Worm (Caenorhabditis elegans) whole organism, L1 larva: Measurements from ENCODE around the gene metl-9.

Source experiments
- C04F5.9 ChIP-seq: sonication (generic microtip); optimal IDR thresholded peaks from 2 replicates; lab custom pipeline; 2016; ENCODE audit warnings: missing genetic modification characterization, missing compliant biosample characterization
- C34B4.2 ChIP-seq: sonication (generic microtip); optimal IDR thresholded peaks from 2 replicates; lab custom pipeline; 2017; ENCODE audit warnings: mild to moderate bottlenecking, missing genetic modification characterization, missing compliant biosample characterization
- aha-1 ChIP-seq: fragments of 150-350 bp; optimal IDR thresholded peaks from 2 replicates; lab custom pipeline; 2014; ENCODE audit warnings: missing biosample characterization, missing genetic modification characterization
- alr-1 ChIP-seq: fragments of 200-800 bp; sonication (Bioruptor generic); optimal IDR thresholded peaks from 2 replicates; lab custom pipeline; 2018; ENCODE audit warnings: borderline replicate concordance, mild to moderate bottlenecking, missing genetic modification characterization, missing compliant biosample characterization
- aly-2 ChIP-seq: fragments of 150-350 bp; optimal IDR thresholded peaks from 2 replicates; lab custom pipeline; 2014; ENCODE audit warnings: missing biosample characterization, missing genetic modification characterization
- ama-1 ChIP-seq: fragments of 150-350 bp; optimal IDR thresholded peaks from 2 replicates; lab custom pipeline; 2014
- blmp-1 ChIP-seq: fragments of 150-350 bp; optimal IDR thresholded peaks from 2 replicates; lab custom pipeline; 2014; ENCODE audit warnings: missing biosample characterization, missing genetic modification characterization
- ceh-63 ChIP-seq: fragments of 200-800 bp; sonication (Bioruptor generic); optimal IDR thresholded peaks from 2 replicates; lab custom pipeline; 2018; ENCODE audit warnings: mild to moderate bottlenecking, missing genetic modification characterization, missing compliant biosample characterization
- ceh-8 ChIP-seq: fragments of 200-800 bp; sonication (Bioruptor generic); optimal IDR thresholded peaks from 2 replicates; lab custom pipeline; 2018; ENCODE audit warnings: mild to moderate bottlenecking, missing genetic modification characterization, moderate library complexity, missing compliant biosample characterization
- ceh-88 ChIP-seq: fragments of 200-800 bp; sonication (Bioruptor generic); IDR thresholded peaks from 2 replicates; pipeline ENCODE4 v1.3.6; 2022; ENCODE audit warnings: missing genetic modification characterization, missing compliant biosample characterization
- ceh-90 ChIP-seq: sonication (generic microtip); optimal IDR thresholded peaks from 2 replicates; lab custom pipeline; 2016; ENCODE audit warnings: missing genetic modification characterization, missing compliant biosample characterization
- ces-1 ChIP-seq: fragments of 150-350 bp; optimal IDR thresholded peaks from 2 replicates; lab custom pipeline; 2014; ENCODE audit warnings: missing biosample characterization, missing genetic modification reagents, missing genetic modification characterization
- dpl-1 ChIP-seq, 3 experiments: fragments of 150-350 bp in 2 of 3; sonication (generic microtip) in 1 of 3; optimal IDR thresholded peaks; 2 replicates each; lab custom pipeline; 2014 to 2017; ENCODE audit warnings: missing biosample characterization in 3 of 3, missing genetic modification characterization in 3 of 3, missing genetic modification reagents in 3 of 3
- dsc-1 ChIP-seq: sonication (generic microtip); optimal IDR thresholded peaks from 2 replicates; lab custom pipeline; 2016; ENCODE audit warnings: mild to moderate bottlenecking, missing genetic modification characterization, missing compliant biosample characterization
- efl-1 ChIP-seq, 4 experiments: fragments of 150-350 bp; optimal IDR thresholded peaks in 3 of 4; peaks in 1 of 4; 1 replicate in 1 of 4; 2 replicates in 3 of 4; lab custom pipeline; 2014; ENCODE audit warnings: missing biosample characterization in 2 of 4, missing genetic modification characterization in 2 of 4, missing genetic modification reagents in 2 of 4
- efl-3 ChIP-seq: fragments of 200-800 bp; sonication (Bioruptor generic); optimal IDR thresholded peaks from 2 replicates; lab custom pipeline; 2018; ENCODE audit warnings: mild to moderate bottlenecking, missing genetic modification characterization, missing compliant biosample characterization
- egl-27 ChIP-seq, 2 experiments: fragments of 150-350 bp in 1 of 2; sonication (generic microtip); optimal IDR thresholded peaks; 3 replicates each; lab custom pipeline; 2017 to 2018; ENCODE audit warnings: missing biosample characterization in 2 of 2, missing genetic modification characterization in 2 of 2, missing genetic modification reagents in 2 of 2
- elt-2 ChIP-seq: sonication (generic microtip); optimal IDR thresholded peaks from 2 replicates; lab custom pipeline; 2016; ENCODE audit warnings: missing genetic modification characterization, mild to moderate bottlenecking, inconsistent platforms, missing compliant biosample characterization, missing genetic modification reagents
- elt-3 ChIP-seq, 6 experiments: fragments of 150-350 bp in 1 of 6; sonication (generic microtip); optimal IDR thresholded peaks; 2 replicates each; lab custom pipeline; 2017 to 2018; ENCODE audit warnings: missing biosample characterization in 6 of 6, missing genetic modification characterization in 6 of 6, inconsistent platforms in 1 of 6
- fkh-10 ChIP-seq: sonication (generic microtip); optimal IDR thresholded peaks from 2 replicates; lab custom pipeline; 2017; ENCODE audit warnings: missing biosample characterization, missing genetic modification reagents, missing genetic modification characterization
- fkh-4 ChIP-seq: sonication (generic microtip); optimal IDR thresholded peaks from 2 replicates; lab custom pipeline; 2016; ENCODE audit warnings: missing compliant biosample characterization, missing genetic modification characterization, borderline replicate concordance
- fos-1 ChIP-seq: fragments of 150-350 bp; optimal IDR thresholded peaks from 2 replicates; lab custom pipeline; 2014; ENCODE audit warnings: missing biosample characterization, missing genetic modification characterization
- hlh-17 ChIP-seq: fragments of 200-800 bp; sonication (Bioruptor generic); optimal IDR thresholded peaks from 2 replicates; lab custom pipeline; 2018; ENCODE audit warnings: missing genetic modification characterization, mild to moderate bottlenecking, missing compliant biosample characterization, moderate library complexity, borderline replicate concordance
- irx-1 ChIP-seq: sonication (generic microtip); optimal IDR thresholded peaks from 2 replicates; lab custom pipeline; 2016; ENCODE audit warnings: missing genetic modification characterization, missing compliant biosample characterization
- isw-1 ChIP-seq: fragments of 200-800 bp; sonication (Bioruptor generic); IDR thresholded peaks from 2 replicates; pipeline ENCODE4 v1.3.6; 2022; ENCODE audit warnings: missing genetic modification characterization, missing compliant biosample characterization
- jun-1 ChIP-seq: fragments of 150-350 bp; optimal IDR thresholded peaks from 2 replicates; lab custom pipeline; 2014; ENCODE audit warnings: missing biosample characterization, missing genetic modification reagents, missing genetic modification characterization
- lin-14 ChIP-seq: fragments of 200-800 bp; sonication (Bioruptor generic); optimal IDR thresholded peaks from 2 replicates; lab custom pipeline; 2018; ENCODE audit warnings: mild to moderate bottlenecking, missing genetic modification characterization, moderate library complexity, missing compliant biosample characterization
- lin-35 ChIP-seq, 2 experiments: fragments of 150-350 bp; optimal IDR thresholded peaks; 2 replicates each; lab custom pipeline; 2014; ENCODE audit warnings: missing biosample characterization in 2 of 2, missing genetic modification characterization in 2 of 2, missing genetic modification reagents in 2 of 2
- lsy-2 ChIP-seq, 2 experiments: fragments of 150-350 bp; optimal IDR thresholded peaks; 2 replicates each; lab custom pipeline; 2014; ENCODE audit warnings: missing biosample characterization in 2 of 2, missing genetic modification characterization in 2 of 2
- mab-9 ChIP-seq: fragments of 200-800 bp; sonication (Bioruptor generic); IDR thresholded peaks from 2 replicates; pipeline ENCODE4 v1.3.6; 2022; ENCODE audit warnings: missing genetic modification reagents, missing genetic modification characterization, missing compliant biosample characterization
- mep-1 ChIP-seq: fragments of 150-350 bp; optimal IDR thresholded peaks from 2 replicates; lab custom pipeline; 2014; ENCODE audit warnings: missing biosample characterization, missing genetic modification characterization
- nhr-12 ChIP-seq: sonication (generic microtip); optimal IDR thresholded peaks from 2 replicates; lab custom pipeline; 2017; ENCODE audit warnings: missing biosample characterization, missing genetic modification characterization
- nhr-19 ChIP-seq: fragments of 200-800 bp; sonication (Bioruptor generic); conservative IDR thresholded peaks from 2 replicates; pipeline ENCODE4 v1.3.6; 2022; ENCODE audit warnings: missing genetic modification characterization, missing compliant biosample characterization
- nhr-20 ChIP-seq: sonication (generic microtip); optimal IDR thresholded peaks from 2 replicates; lab custom pipeline; 2016; ENCODE audit warnings: mild to moderate bottlenecking, missing genetic modification characterization, missing compliant biosample characterization
- nhr-71 ChIP-seq: sonication (generic microtip); optimal IDR thresholded peaks from 2 replicates; lab custom pipeline; 2016; ENCODE audit warnings: mild to moderate bottlenecking, missing genetic modification characterization, moderate library complexity, missing compliant biosample characterization
- nhr-77 ChIP-seq: fragments of 150-350 bp; optimal IDR thresholded peaks from 2 replicates; lab custom pipeline; 2014; ENCODE audit warnings: missing biosample characterization, missing genetic modification characterization
- nhr-84 ChIP-seq: sonication (generic microtip); optimal IDR thresholded peaks from 2 replicates; lab custom pipeline; 2017; ENCODE audit warnings: missing biosample characterization, missing genetic modification characterization
- nhr-85 ChIP-seq: sonication (generic microtip); peaks from one replicate; lab custom pipeline; 2016; ENCODE audit warnings: missing genetic modification characterization, inconsistent platforms, missing compliant biosample characterization
- nhr-90 ChIP-seq: sonication (generic microtip); optimal IDR thresholded peaks from 2 replicates; lab custom pipeline; 2016; ENCODE audit warnings: mild to moderate bottlenecking, missing genetic modification characterization, missing compliant biosample characterization; ENCODE audit not compliant: poor library complexity
- pag-3 ChIP-seq: sonication (generic microtip); optimal IDR thresholded peaks from 2 replicates; lab custom pipeline; 2017; ENCODE audit warnings: missing genetic modification characterization, mild to moderate bottlenecking, missing compliant biosample characterization, antibody characterized with exemption, borderline replicate concordance; ENCODE audit not compliant: insufficient read depth
- pax-3 ChIP-seq: fragments of 200-800 bp; sonication (Bioruptor generic); optimal IDR thresholded peaks from 2 replicates; lab custom pipeline; 2018; ENCODE audit warnings: mild to moderate bottlenecking, missing genetic modification characterization, moderate library complexity, missing compliant biosample characterization
- pqm-1 ChIP-seq: sonication (generic microtip); optimal IDR thresholded peaks from 3 replicates; lab custom pipeline; 2017; ENCODE audit warnings: missing biosample characterization, missing genetic modification characterization
- rnt-1 ChIP-seq: sonication (generic microtip); optimal IDR thresholded peaks from 2 replicates; lab custom pipeline; 2016; ENCODE audit warnings: mild to moderate bottlenecking, missing genetic modification characterization, moderate library complexity, missing compliant biosample characterization
- snpc-4 ChIP-seq: fragments of 150-350 bp; optimal IDR thresholded peaks from 2 replicates; lab custom pipeline; 2014; ENCODE audit warnings: missing biosample characterization, missing genetic modification characterization
- snu-23 ChIP-seq: sonication (generic microtip); optimal IDR thresholded peaks from 2 replicates; lab custom pipeline; 2016; ENCODE audit warnings: missing genetic modification characterization, missing compliant biosample characterization
- sptf-1 ChIP-seq: fragments of 150-350 bp; optimal IDR thresholded peaks from 2 replicates; lab custom pipeline; 2014; ENCODE audit warnings: missing biosample characterization, missing genetic modification characterization
- tbx-2 ChIP-seq: sonication (generic microtip); optimal IDR thresholded peaks from 2 replicates; lab custom pipeline; 2016; ENCODE audit warnings: missing genetic modification characterization, missing compliant biosample characterization
- unc-130 ChIP-seq: fragments of 150-350 bp; optimal IDR thresholded peaks from 2 replicates; lab custom pipeline; 2017; ENCODE audit warnings: missing biosample characterization, missing genetic modification characterization, inconsistent platforms
- unc-86 ChIP-seq: sonication (generic microtip); optimal IDR thresholded peaks from 2 replicates; lab custom pipeline; 2016; ENCODE audit warnings: missing genetic modification characterization, missing compliant biosample characterization
- vab-15 ChIP-seq: sonication (generic microtip); optimal IDR thresholded peaks from 2 replicates; lab custom pipeline; 2017; ENCODE audit warnings: missing genotype, mild to moderate bottlenecking, missing genetic modification characterization, missing compliant biosample characterization
- xbp-1 ChIP-seq: sonication (generic microtip); optimal IDR thresholded peaks from 2 replicates; lab custom pipeline; 2016; ENCODE audit warnings: missing genetic modification characterization, missing compliant biosample characterization
- zip-4 ChIP-seq: fragments of 200-800 bp; sonication (Bioruptor generic); optimal IDR thresholded peaks from 2 replicates; lab custom pipeline; 2018; ENCODE audit warnings: mild to moderate bottlenecking, missing genetic modification characterization, moderate library complexity, missing compliant biosample characterization

The metl-9 gene

DNA sequence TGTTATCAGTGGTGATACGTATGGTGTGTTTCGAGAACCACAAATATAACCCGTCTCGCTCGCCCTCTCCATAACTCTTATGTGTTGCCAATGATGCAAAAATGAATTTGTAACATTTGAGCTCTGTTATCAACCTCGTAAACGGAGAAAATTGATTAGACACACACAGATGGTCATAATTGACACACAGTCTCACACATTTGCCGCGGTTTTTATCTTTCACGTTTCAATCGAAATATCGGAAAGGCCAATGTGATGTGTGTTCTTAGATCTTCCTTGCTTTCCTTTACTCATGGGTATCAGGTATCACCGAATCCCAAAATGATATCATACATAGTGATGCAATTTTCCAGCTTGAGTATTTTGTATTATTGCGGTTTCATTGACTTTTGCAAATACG is 34.6 kb upstream of the metl-9 start:
- no peak for TF ChIP-seq hlh-17 (GFP tag; lab: Kevin White, UChicago)
- TF ChIP-seq nhr-19 (GFP tag; lab: Robert Waterston, UW): peak; percentile 33
- no peak for TF ChIP-seq nhr-84 (tag; lab: Kevin White, UChicago)
- TF ChIP-seq lin-14 (GFP tag; lab: Kevin White, UChicago): peak; percentile 43
- no peak for TF ChIP-seq vab-15 (tag; lab: Kevin White, UChicago)
- TF ChIP-seq nhr-90 (tag; lab: Kevin White, UChicago): peak; percentile 41
- peak in 1 of 2 experiments; percentile 65 for TF ChIP-seq lin-35 (GFP tag; optimal IDR thresholded peaks at IDR 0.05; lab: Kevin White, UChicago)
- peak; percentile 1 for TF ChIP-seq tbx-2 (tag; lab: Kevin White, UChicago)
- no peak for TF ChIP-seq irx-1 (tag; lab: Kevin White, UChicago)
- TF ChIP-seq blmp-1 (tag; lab: Kevin White, UChicago): peak; percentile 39
- TF ChIP-seq unc-130 (tag; lab: Kevin White, UChicago): no peak
- TF ChIP-seq ceh-63 (GFP tag; lab: Kevin White, UChicago): no peak
- no peak for TF ChIP-seq nhr-12 (tag; lab: Kevin White, UChicago)
- TF ChIP-seq alr-1 (tag; lab: Kevin White, UChicago): no peak
- no peak for TF ChIP-seq ceh-8 (GFP tag; lab: Kevin White, UChicago)
- peak; percentile 39 for TF ChIP-seq jun-1 (tag; lab: Kevin White, UChicago)
- no peak for TF ChIP-seq dpl-1 (GFP tag; optimal IDR thresholded peaks at IDR 0.05; lab: Kevin White, UChicago)
- no peak for TF ChIP-seq ama-1
- peak; percentile 57 for TF ChIP-seq nhr-71 (tag; lab: Kevin White, UChicago)
- no peak for TF ChIP-seq sptf-1
- TF ChIP-seq pax-3 (tag; lab: Kevin White, UChicago): no peak
- no peak for TF ChIP-seq ceh-88
- no peak for TF ChIP-seq ceh-90 (tag; lab: Kevin White, UChicago)
- TF ChIP-seq egl-27 (tag; optimal IDR thresholded peaks at IDR 0.05; lab: Kevin White, UChicago): no peak
- no peak for TF ChIP-seq efl-1 (optimal IDR thresholded peaks at IDR 0.05; lab: Kevin White, UChicago)
- TF ChIP-seq efl-1 (GFP tag; optimal IDR thresholded peaks at IDR 0.05 in 1 of 2; lab: Kevin White, UChicago): peak in 1 of 2 experiments; percentile 80
- no peak for TF ChIP-seq fos-1
- no peak for TF ChIP-seq efl-3 (GFP tag; lab: Kevin White, UChicago)
- TF ChIP-seq unc-86: no peak
- TF ChIP-seq C34B4.2 (tag; lab: Kevin White, UChicago): no peak
- TF ChIP-seq fkh-4 (tag; lab: Kevin White, UChicago): no peak
- TF ChIP-seq nhr-85: peak; percentile 65
- peak in 3 of 6 experiments; percentile 13 to 57 (median 53) for TF ChIP-seq elt-3 (tag; optimal IDR thresholded peaks at IDR 0.05; lab: Kevin White, UChicago)
- TF ChIP-seq mep-1 (tag; lab: Kevin White, UChicago): peak; percentile 26
- TF ChIP-seq elt-2: peak; percentile 96
- no peak for TF ChIP-seq aly-2 (tag; lab: Kevin White, UChicago)
- no peak for TF ChIP-seq nhr-77 (tag; lab: Kevin White, UChicago)
- no peak for TF ChIP-seq mab-9 (GFP tag; lab: Robert Waterston, UW)
- TF ChIP-seq xbp-1: no peak
- TF ChIP-seq dsc-1 (tag; lab: Kevin White, UChicago): no peak
- TF ChIP-seq C04F5.9 (tag; lab: Kevin White, UChicago): no peak
- no peak for TF ChIP-seq fkh-10
- peak in 1 of 2 experiments; percentile 29 for TF ChIP-seq lsy-2 (tag; optimal IDR thresholded peaks at IDR 0.05; lab: Kevin White, UChicago)
- TF ChIP-seq zip-4 (GFP tag; lab: Kevin White, UChicago): no peak
- no peak for TF ChIP-seq isw-1 (GFP tag; lab: Robert Waterston, UW)
- no peak for TF ChIP-seq pag-3 (tag; lab: Kevin White, UChicago)
- TF ChIP-seq snu-23 (GFP tag; lab: Kevin White, UChicago): peak; percentile 31
- no peak for TF ChIP-seq pqm-1 (tag; lab: Kevin White, UChicago)
- TF ChIP-seq ces-1 (GFP tag; lab: Kevin White, UChicago): no peak
- TF ChIP-seq snpc-4 (tag; lab: Kevin White, UChicago): no peak
- no peak for TF ChIP-seq rnt-1 (tag; lab: Kevin White, UChicago)
- TF ChIP-seq nhr-20: peak; percentile 54
- TF ChIP-seq aha-1 (tag; lab: Kevin White, UChicago): no peak
